Worm (Caenorhabditis elegans): Measurements from ENCODE around the gene nas-18.
A peak's percentile ranks its signal among the peaks of the same experiment; 100 is the strongest.

nas-18 gene

DNA sequence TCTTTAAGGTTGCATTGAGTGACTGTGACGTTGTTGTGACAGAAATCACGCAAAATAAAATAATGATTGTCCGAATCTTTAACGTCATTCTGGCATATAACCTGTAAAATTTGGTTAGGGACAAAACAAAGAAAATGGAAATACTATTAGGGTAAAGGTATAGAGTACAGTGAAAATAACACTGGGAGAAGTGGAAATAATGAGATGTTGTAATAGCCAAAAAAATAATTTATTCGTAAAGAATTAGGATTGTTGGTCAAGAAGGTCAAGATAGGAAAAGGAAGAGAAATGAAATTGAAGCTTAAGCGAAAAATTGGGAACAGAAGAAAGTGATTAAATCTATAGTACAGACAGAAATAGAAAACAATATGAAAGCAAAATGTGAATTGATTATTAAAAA lies 18.8 kb downstream of the nas-18 start, which contains the start of gene deg-3:
Gene deg-3, minus strand, starts transcription at position 101 of the 400 bp plus-strand sequence.
- TF ChIP-seq ceh-63 (GFP tag; optimal IDR thresholded peaks at IDR 0.05), result no peak
- no peak for TF ChIP-seq vab-15 (tag; optimal IDR thresholded peaks at IDR 0.05)
- TF ChIP-seq efl-1 (optimal IDR thresholded peaks at IDR 0.05), result no peak
- TF ChIP-seq efl-1 (GFP tag; optimal IDR thresholded peaks at IDR 0.05 in 1 of 2), result peak in 1 of 2 experiments; percentile 34

DNA sequence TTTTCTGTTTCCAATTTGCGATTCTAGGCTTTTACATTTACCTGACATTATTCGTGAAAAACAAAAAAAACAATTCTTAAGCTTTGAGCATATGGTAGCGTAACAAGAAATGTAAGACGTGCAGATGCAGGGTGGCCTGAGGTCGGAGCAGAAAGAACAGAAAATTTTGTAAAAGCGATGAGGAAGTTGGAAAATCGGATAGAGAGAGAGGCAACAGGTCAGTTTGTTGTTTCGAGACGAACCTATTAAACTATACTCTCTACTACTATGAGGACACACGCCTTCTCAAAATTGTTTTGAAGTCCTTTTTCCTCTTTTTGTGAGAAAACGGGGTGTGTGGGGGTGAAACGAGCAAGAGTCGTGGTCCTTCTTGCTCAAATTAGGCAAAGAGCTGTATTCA lies 25.4 kb downstream of the nas-18 start, which contains the start of gene des-2:
Gene des-2, minus strand, starts transcription at position 101 of the 400 bp plus-strand sequence.
- TF ChIP-seq unc-62 (GFP tag; optimal IDR thresholded peaks at IDR 0.05), result no peak
- no peak for TF ChIP-seq grh-1 (GFP tag; IDR thresholded peaks at IDR 0.05)
- TF ChIP-seq nhr-237 (tag; optimal IDR thresholded peaks at IDR 0.05), result no peak
- TF ChIP-seq efl-1 (optimal IDR thresholded peaks at IDR 0.05), result no peak
- no peak for TF ChIP-seq efl-1 (GFP tag; optimal IDR thresholded peaks at IDR 0.05 in 1 of 2)
- no peak for TF ChIP-seq mab-9 (GFP tag; IDR thresholded peaks at IDR 0.05)
- TF ChIP-seq ets-5 (GFP tag; IDR thresholded peaks at IDR 0.05), result no peak
- TF ChIP-seq ceh-82 (tag; optimal IDR thresholded peaks at IDR 0.05), result no peak
- TF ChIP-seq nhr-11 (tag; optimal IDR thresholded peaks at IDR 0.05), result no peak
- no peak for TF ChIP-seq rnt-1 (tag; optimal IDR thresholded peaks at IDR 0.05)
- no peak for TF ChIP-seq lsy-2 (tag; optimal IDR thresholded peaks at IDR 0.05)
- TF ChIP-seq tlp-1 (tag; optimal IDR thresholded peaks at IDR 0.05), result no peak
- TF ChIP-seq fkh-8 (tag; optimal IDR thresholded peaks at IDR 0.05), result no peak
- TF ChIP-seq elt-3 (tag; optimal IDR thresholded peaks at IDR 0.05), result no peak
- TF ChIP-seq swsn-7 (tag; optimal IDR thresholded peaks at IDR 0.05), result no peak
- TF ChIP-seq mep-1 (tag; optimal IDR thresholded peaks at IDR 0.05), result no peak
- TF ChIP-seq lin-39 (tag; optimal IDR thresholded peaks at IDR 0.05), result no peak
- no peak for TF ChIP-seq nhr-76 (tag; optimal IDR thresholded peaks at IDR 0.05)

DNA sequence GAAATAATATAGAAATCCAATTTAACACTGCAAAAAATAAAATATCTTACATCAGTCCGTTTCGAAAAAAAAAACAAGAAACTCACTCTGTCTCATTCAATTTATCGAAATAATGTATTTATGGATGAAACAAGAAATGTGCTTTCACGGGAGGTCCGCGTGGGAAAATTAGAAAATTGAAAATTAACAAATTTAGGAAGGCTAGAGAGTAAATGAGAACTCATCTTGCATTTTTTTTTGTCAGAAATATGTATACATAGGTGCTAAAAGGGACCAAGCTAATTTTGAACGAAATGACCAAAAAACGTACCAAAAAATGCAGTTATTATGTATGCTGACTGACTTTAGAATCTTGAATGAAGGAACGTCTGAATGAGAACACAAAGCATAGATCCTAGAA lies 28.3 kb downstream of the nas-18 start, which contains the start of gene T26H10.2:
Gene T26H10.2, minus strand, starts transcription at position 101 of the 400 bp plus-strand sequence.
- TF ChIP-seq isw-1 (GFP tag; IDR thresholded peaks at IDR 0.05), result no peak
- TF ChIP-seq fkh-8 (tag; optimal IDR thresholded peaks at IDR 0.05), result no peak
- no peak for TF ChIP-seq mep-1 (tag; optimal IDR thresholded peaks at IDR 0.05)
- TF ChIP-seq sptf-1 (tag; optimal IDR thresholded peaks at IDR 0.05), result no peak
- no peak for TF ChIP-seq nhr-77 (tag; optimal IDR thresholded peaks at IDR 0.05)
- no peak for TF ChIP-seq fos-1 (tag; optimal IDR thresholded peaks at IDR 0.05)
- TF ChIP-seq snu-23 (GFP tag; optimal IDR thresholded peaks at IDR 0.05), result no peak
- no peak for TF ChIP-seq ztf-4 (tag; optimal IDR thresholded peaks at IDR 0.05)
- no peak for TF ChIP-seq tbx-2 (tag; optimal IDR thresholded peaks at IDR 0.05)
- TF ChIP-seq fkh-10 (GFP tag; optimal IDR thresholded peaks at IDR 0.05), result no peak
- TF ChIP-seq pax-3 (tag; optimal IDR thresholded peaks at IDR 0.05), result no peak
- TF ChIP-seq grh-1 (GFP tag; IDR thresholded peaks at IDR 0.05), result no peak
- no peak for TF ChIP-seq lir-3 (tag; optimal IDR thresholded peaks at IDR 0.05; ENCODE audit: poor library complexity)
- no peak for TF ChIP-seq lin-35 (GFP tag; optimal IDR thresholded peaks at IDR 0.05)
- no peak for TF ChIP-seq Y116A8C.19 (tag; optimal IDR thresholded peaks at IDR 0.05; ENCODE audit: borderline replicate concordance)
- TF ChIP-seq ceh-90 (tag; optimal IDR thresholded peaks at IDR 0.05), result no peak
- no peak for TF ChIP-seq vab-15 (tag; optimal IDR thresholded peaks at IDR 0.05)
- TF ChIP-seq ceh-63 (GFP tag; optimal IDR thresholded peaks at IDR 0.05), result no peak
- no peak for TF ChIP-seq irx-1 (tag; optimal IDR thresholded peaks at IDR 0.05)

- TF ChIP-seq zag-1 (tag; optimal IDR thresholded peaks at IDR 0.05) (peak; percentile 11), mab-9 (GFP tag; IDR thresholded peaks at IDR 0.05) (no peak), nhr-71 (tag; optimal IDR thresholded peaks at IDR 0.05) (peak; percentile 42), sptf-1 (tag; optimal IDR thresholded peaks at IDR 0.05) (no peak), tlp-1 (tag; optimal IDR thresholded peaks at IDR 0.05) (no peak), sox-4 (tag; optimal IDR thresholded peaks at IDR 0.05) (no peak), tbx-2 (tag; optimal IDR thresholded peaks at IDR 0.05) (peak; percentile 74), lin-39 (tag; optimal IDR thresholded peaks at IDR 0.05) (no peak), unc-86 (tag; optimal IDR thresholded peaks at IDR 0.05) (peak; percentile 22), rnt-1 (tag; optimal IDR thresholded peaks at IDR 0.05) (no peak), ces-1 (GFP tag; optimal IDR thresholded peaks at IDR 0.05) (peak; percentile 53), Y116A8C.19 (tag; optimal IDR thresholded peaks at IDR 0.05; ENCODE audit: borderline replicate concordance) (no peak), ceh-90 (tag; optimal IDR thresholded peaks at IDR 0.05) (no peak), ama-1 (optimal IDR thresholded peaks at IDR 0.05) (no peak), nhr-90 (tag; optimal IDR thresholded peaks at IDR 0.05; ENCODE audit: poor library complexity) (no peak), snpc-4 (tag; optimal IDR thresholded peaks at IDR 0.05) (no peak), dpl-1 (GFP tag; optimal IDR thresholded peaks at IDR 0.05) (no peak), unc-98 (GFP tag; IDR thresholded peaks at IDR 0.05) (no peak), nhr-28 (tag; optimal IDR thresholded peaks at IDR 0.05) (no peak), nhr-77 (tag; optimal IDR thresholded peaks at IDR 0.05) (no peak), pag-3 (tag; optimal IDR thresholded peaks at IDR 0.05; ENCODE audit: borderline replicate concordance, insufficient read depth) (no peak), nhr-237 (tag; optimal IDR thresholded peaks at IDR 0.05) (no peak), unc-130 (tag; optimal IDR thresholded peaks at IDR 0.05) (no peak), lin-35 (GFP tag; optimal IDR thresholded peaks at IDR 0.05) (no peak), fkh-10 (GFP tag; optimal IDR thresholded peaks at IDR 0.05) (no peak)
Observed at ce11 chrV:11428728-11429127, 32.5 kb downstream of the nas-18 start.
